Fruit fly (Drosophila melanogaster) whole organism, embryonic: ENCODE measurements around the gene CG33331.

ENCODE experiments used
- B-H1 ChIP-seq: fragments of 200-800 bp; sonication (Bioruptor generic); IDR thresholded peaks from 3 replicates; pipeline ENCODE4 v1.3.6; 2022; ENCODE audit warnings: missing biosample characterization, missing genetic modification characterization
- CG10274 ChIP-seq: fragments of 200-800 bp; sonication (Bioruptor generic); optimal IDR thresholded peaks from 3 replicates; lab custom pipeline; 2017; ENCODE audit warnings: missing biosample characterization, mild to moderate bottlenecking, missing genetic modification characterization
- CG10321 ChIP-seq: fragments of 200-800 bp; sonication (Bioruptor generic); IDR thresholded peaks from 2 replicates; pipeline ENCODE4 v1.3.6; 2022; ENCODE audit warnings: missing biosample characterization, missing genetic modification characterization
- CG10431 ChIP-seq: fragments of 200-800 bp; sonication (Bioruptor generic); optimal IDR thresholded peaks from 3 replicates; lab custom pipeline; 2018; ENCODE audit warnings: missing biosample characterization, mild to moderate bottlenecking, missing genetic modification characterization
- CG12071 ChIP-seq: fragments of 200-800 bp; sonication (Bioruptor generic); optimal IDR thresholded peaks from 3 replicates; lab custom pipeline; 2018; ENCODE audit warnings: missing biosample characterization, mild to moderate bottlenecking, missing genetic modification characterization
- CG12659 ChIP-seq: fragments of 200-800 bp; sonication (Bioruptor generic); optimal IDR thresholded peaks from 3 replicates; lab custom pipeline; 2017; ENCODE audit warnings: mild to moderate bottlenecking, missing biosample characterization, missing genetic modification reagents, missing genetic modification characterization
- CG12942 ChIP-seq: fragments of 200-800 bp; sonication (Bioruptor generic); optimal IDR thresholded peaks from 3 replicates; lab custom pipeline; 2016; ENCODE audit warnings: missing biosample characterization, missing genetic modification characterization
- CG32772 ChIP-seq: fragments of 200-800 bp; sonication (Bioruptor generic); IDR thresholded peaks from 2 replicates; pipeline ENCODE4 v1.3.6; 2022; ENCODE audit warnings: missing biosample characterization, missing genetic modification characterization
- CG4854 ChIP-seq: fragments of 200-800 bp; sonication (Bioruptor generic); optimal IDR thresholded peaks from 2 replicates; lab custom pipeline; 2016; ENCODE audit warnings: missing biosample characterization, missing genetic modification characterization, inconsistent platforms
- CG7786 ChIP-seq: fragments of 200-800 bp; sonication (Bioruptor generic); optimal IDR thresholded peaks from 2 replicates; lab custom pipeline; 2016; ENCODE audit warnings: missing biosample characterization, missing genetic modification characterization
- CG7987 ChIP-seq: fragments of 200-800 bp; sonication (Bioruptor generic); optimal IDR thresholded peaks from 2 replicates; lab custom pipeline; 2018; ENCODE audit warnings: missing biosample characterization, mild to moderate bottlenecking, missing genetic modification characterization, moderate library complexity
- CG8290 ChIP-seq, 3 experiments: fragments of 200-800 bp; sonication (Bioruptor generic); optimal IDR thresholded peaks; 2 replicates each; lab custom pipeline; 2016 to 2019; ENCODE audit warnings: missing biosample characterization in 3 of 3, missing genetic modification characterization in 3 of 3, mild to moderate bottlenecking in 2 of 3, moderate library complexity in 1 of 3
- CG9609 ChIP-seq: fragments of 200-800 bp; sonication (Bioruptor generic); optimal IDR thresholded peaks from 3 replicates; lab custom pipeline; 2016; ENCODE audit warnings: missing biosample characterization, missing genetic modification characterization
- ERR ChIP-seq: fragments of 200-800 bp; sonication (Bioruptor generic); optimal IDR thresholded peaks from 2 replicates; lab custom pipeline; 2016; ENCODE audit warnings: missing biosample characterization, missing genetic modification characterization
- Fer2 ChIP-seq: fragments of 200-800 bp; sonication (Bioruptor generic); optimal IDR thresholded peaks from 2 replicates; lab custom pipeline; 2018; ENCODE audit warnings: missing biosample characterization, mild to moderate bottlenecking, missing genetic modification characterization, moderate library complexity
- Fer3 ChIP-seq: fragments of 200-800 bp; sonication (Bioruptor generic); optimal IDR thresholded peaks from 2 replicates; lab custom pipeline; 2018; ENCODE audit warnings: missing biosample characterization, mild to moderate bottlenecking, missing genetic modification characterization, moderate library complexity
- HLH4C ChIP-seq: fragments of 200-800 bp; sonication (Bioruptor generic); IDR thresholded peaks from 3 replicates; pipeline ENCODE4 v1.3.6; 2022; ENCODE audit warnings: missing biosample characterization, missing genetic modification characterization; ENCODE audit not compliant: partially characterized antibody
- Hand ChIP-seq: fragments of 200-800 bp; sonication (Bioruptor generic); optimal IDR thresholded peaks from 2 replicates; lab custom pipeline; 2017; ENCODE audit warnings: mild to moderate bottlenecking, missing biosample characterization, missing genetic modification reagents, missing genetic modification characterization
- Hr78 ChIP-seq, 2 experiments: fragments of 200-800 bp in 1 of 2; fragments of >200 bp in 1 of 2; sonication (Bioruptor generic) in 1 of 2; optimal IDR thresholded peaks; 2 replicates each; lab custom pipeline; 2017 to 2019; ENCODE audit warnings: missing biosample characterization in 2 of 2, missing genetic modification characterization in 2 of 2, mild to moderate bottlenecking in 1 of 2, moderate library complexity in 1 of 2
- Meics ChIP-seq: fragments of 200-800 bp; sonication (Bioruptor generic); optimal IDR thresholded peaks from 2 replicates; lab custom pipeline; 2017; ENCODE audit warnings: missing biosample characterization, mild to moderate bottlenecking, missing genetic modification characterization
- NFAT ChIP-seq: fragments of 200-800 bp; sonication (Bioruptor generic); IDR thresholded peaks from 2 replicates; pipeline ENCODE4 v1.3.6; 2022; ENCODE audit warnings: missing biosample characterization, missing genetic modification characterization
- NK7.1 ChIP-seq: fragments of 200-800 bp; sonication (Bioruptor generic); optimal IDR thresholded peaks from 3 replicates; lab custom pipeline; 2016; ENCODE audit warnings: missing biosample characterization, missing genetic modification characterization
- Nf-YB ChIP-seq: fragments of 200-800 bp; sonication (Bioruptor generic); optimal IDR thresholded peaks from 3 replicates; lab custom pipeline; 2019; ENCODE audit warnings: missing biosample characterization, mild to moderate bottlenecking, missing genetic modification characterization, moderate library complexity
- Oli ChIP-seq: fragments of 200-800 bp; sonication (Bioruptor generic); optimal IDR thresholded peaks from 2 replicates; lab custom pipeline; 2018; ENCODE audit warnings: missing biosample characterization, mild to moderate bottlenecking, missing genetic modification characterization, moderate library complexity
- Opbp ChIP-seq: fragments of 200-800 bp; sonication (Bioruptor generic); IDR thresholded peaks from 3 replicates; pipeline ENCODE4 v1.3.6; 2022; ENCODE audit warnings: missing biosample characterization, missing genetic modification characterization; ENCODE audit not compliant: partially characterized antibody
- Sox100B ChIP-seq: fragments of 200-800 bp; sonication (Bioruptor generic); optimal IDR thresholded peaks from 3 replicates; lab custom pipeline; 2018; ENCODE audit warnings: missing biosample characterization, mild to moderate bottlenecking, missing genetic modification characterization
- Ssrp ChIP-seq: fragments of 200-800 bp; sonication (Bioruptor generic); optimal IDR thresholded peaks from 2 replicates; lab custom pipeline; 2018; ENCODE audit warnings: missing biosample characterization, mild to moderate bottlenecking, missing genetic modification characterization, moderate library complexity
- ac ChIP-seq: fragments of 200-800 bp; sonication (Bioruptor generic); optimal IDR thresholded peaks from 3 replicates; lab custom pipeline; 2017; ENCODE audit warnings: missing biosample characterization, mild to moderate bottlenecking, missing genetic modification characterization
- az2 ChIP-seq: fragments of 200-800 bp; sonication (Bioruptor generic); optimal IDR thresholded peaks from 3 replicates; lab custom pipeline; 2016; ENCODE audit warnings: missing biosample characterization, missing genetic modification characterization
- caup ChIP-seq: fragments of 200-800 bp; sonication (Bioruptor generic); optimal IDR thresholded peaks from 3 replicates; lab custom pipeline; 2017; ENCODE audit warnings: missing biosample characterization, mild to moderate bottlenecking, missing genetic modification characterization, moderate library complexity; ENCODE audit not compliant: severe bottlenecking
- cg ChIP-seq: fragments of 200-800 bp; sonication (Bioruptor generic); optimal IDR thresholded peaks from 3 replicates; lab custom pipeline; 2019; ENCODE audit warnings: missing biosample characterization, mild to moderate bottlenecking, missing genetic modification characterization, moderate library complexity
- danr ChIP-seq: fragments of 200-800 bp; sonication (Bioruptor generic); IDR thresholded peaks from 2 replicates; pipeline ENCODE4 v1.3.6; 2022; ENCODE audit warnings: missing biosample characterization, missing genetic modification characterization
- hkb ChIP-seq, 2 experiments: fragments of 200-800 bp in 1 of 2; fragments of >200 bp in 1 of 2; sonication (Bioruptor generic) in 1 of 2; IDR thresholded peaks in 1 of 2; optimal IDR thresholded peaks in 1 of 2; 2 replicates each; pipeline versions ENCODE4 v1.3.6 to Lab custom; 2017 to 2022; ENCODE audit warnings: missing biosample characterization in 1 of 2, missing genetic modification characterization in 1 of 2
- inv ChIP-seq: fragments of 200-800 bp; sonication (Bioruptor generic); IDR thresholded peaks from 2 replicates; pipeline ENCODE4 v1.3.6; 2022; ENCODE audit warnings: missing biosample characterization, missing genetic modification characterization; ENCODE audit not compliant: partially characterized antibody
- jumu ChIP-seq: fragments of 200-800 bp; sonication (Bioruptor generic); optimal IDR thresholded peaks from 3 replicates; lab custom pipeline; 2016; ENCODE audit warnings: missing biosample characterization, missing genetic modification characterization
- ken ChIP-seq: fragments of 200-800 bp; sonication (Bioruptor generic); IDR thresholded peaks from 3 replicates; pipeline ENCODE4 v1.3.6; 2022; ENCODE audit warnings: missing biosample characterization, missing genetic modification characterization
- lmd ChIP-seq: fragments of 200-800 bp; sonication (Bioruptor generic); IDR thresholded peaks from 2 replicates; pipeline ENCODE4 v1.3.6; 2022; ENCODE audit warnings: missing biosample characterization, missing genetic modification characterization
- ranshi ChIP-seq: fragments of 200-800 bp; sonication (Bioruptor generic); IDR thresholded peaks from 2 replicates; pipeline ENCODE4 v1.3.6; 2022; ENCODE audit warnings: missing biosample characterization, missing genetic modification characterization
- rib ChIP-seq: fragments of 200-800 bp; sonication (Bioruptor generic); IDR thresholded peaks from 2 replicates; pipeline ENCODE4 v1.3.6; 2022; ENCODE audit warnings: missing biosample characterization, missing genetic modification characterization
- sc ChIP-seq, 3 experiments: fragments of >200 bp in 2 of 3; fragments of 200-800 bp in 1 of 3; sonication (Bioruptor generic) in 1 of 3; optimal IDR thresholded peaks; 2 replicates in 2 of 3; 3 replicates in 1 of 3; lab custom pipeline; 2017; ENCODE audit warnings: mild to moderate bottlenecking in 1 of 3, missing biosample characterization in 1 of 3, missing genetic modification characterization in 1 of 3, missing genetic modification reagents in 1 of 3
- schlank ChIP-seq: fragments of 200-800 bp; sonication (Bioruptor generic); optimal IDR thresholded peaks from 2 replicates; lab custom pipeline; 2018; ENCODE audit warnings: missing biosample characterization, mild to moderate bottlenecking, missing genetic modification characterization
- slp2 ChIP-seq: fragments of 200-800 bp; sonication (Bioruptor generic); optimal IDR thresholded peaks from 2 replicates; lab custom pipeline; 2016; ENCODE audit warnings: missing biosample characterization, missing genetic modification characterization
- sob ChIP-seq: fragments of 200-800 bp; sonication (Bioruptor generic); IDR thresholded peaks from 2 replicates; pipeline ENCODE4 v1.3.6; 2022; ENCODE audit warnings: missing biosample characterization, missing genetic modification characterization
- ssp ChIP-seq: fragments of 200-800 bp; sonication (Bioruptor generic); IDR thresholded peaks from 2 replicates; pipeline ENCODE4 v1.3.6; 2022; ENCODE audit warnings: missing biosample characterization, missing genetic modification characterization
- tin ChIP-seq: fragments of 200-800 bp; sonication (Bioruptor generic); optimal IDR thresholded peaks from 3 replicates; lab custom pipeline; 2016; ENCODE audit warnings: missing biosample characterization, missing genetic modification characterization
- tx ChIP-seq: fragments of 200-800 bp; sonication (Bioruptor generic); optimal IDR thresholded peaks from 2 replicates; lab custom pipeline; 2016; ENCODE audit warnings: missing biosample characterization, missing genetic modification characterization
- wek ChIP-seq: fragments of 200-800 bp; sonication (Bioruptor generic); optimal IDR thresholded peaks from 3 replicates; lab custom pipeline; 2018; ENCODE audit warnings: missing biosample characterization, mild to moderate bottlenecking, missing genetic modification characterization, moderate library complexity

CG33331 gene

DNA sequence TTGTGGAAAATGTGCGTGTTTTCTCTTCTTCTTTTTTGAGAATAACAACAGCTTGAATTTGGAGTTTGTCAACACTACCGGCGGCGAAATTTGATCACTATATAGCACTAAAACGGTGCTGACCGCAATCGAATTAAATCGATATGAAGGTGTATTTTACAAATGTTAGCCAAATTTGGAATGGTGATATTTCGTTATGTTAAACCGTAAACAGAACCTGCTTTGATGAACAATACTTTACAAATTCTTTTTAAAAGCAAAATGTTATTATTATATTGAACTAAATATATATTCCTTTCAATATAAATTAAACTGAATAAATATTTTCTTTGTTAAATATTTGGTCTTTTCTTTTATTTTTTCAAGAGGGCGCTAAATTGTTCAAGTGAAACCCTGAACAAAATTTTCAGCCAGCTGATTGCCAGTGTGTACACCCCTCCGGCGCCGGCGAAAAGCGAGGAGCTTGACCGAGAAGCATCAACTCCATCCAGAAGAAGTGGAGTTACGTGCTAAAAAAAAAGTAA lies at the start of gene CG33331, which contains the start of the genes Rrp6 and CG33332 (continued):
- TF ChIP-seq NFAT (GFP tag; lab: Robert Waterston, UW) (peak; percentile 62), CG12942 (GFP tag; lab: Kevin White, UChicago) (peak; percentile 63), CG4854 (peak; percentile 31), B-H1 (no peak), CG10321 (GFP tag; lab: Robert Waterston, UW) (no peak), Sox100B (no peak), lmd (GFP tag; lab: Robert Waterston, UW) (peak; percentile 56; the same call in 1 of the 2 replicates), wek (GFP tag; lab: Kevin White, UChicago) (no peak), Ssrp (tag; lab: Kevin White, UChicago) (peak; percentile 68), jumu (GFP tag; lab: Kevin White, UChicago) (peak; percentile 47), Oli (peak; percentile 45), CG7987 (GFP tag; lab: Kevin White, UChicago) (peak; percentile 57), sob (GFP tag; lab: Robert Waterston, UW) (peak; percentile 80), CG10274 (GFP tag; lab: Kevin White, UChicago) (no peak), CG7786 (peak; percentile 65), CG12659 (GFP tag; lab: Kevin White, UChicago) (peak; percentile 90), Nf-YB (peak; percentile 15), inv (GFP tag; lab: Robert Waterston, UW) (no peak), cg (GFP tag; lab: Kevin White, UChicago) (peak; percentile 33), CG9609 (GFP tag; lab: Kevin White, UChicago) (peak; percentile 60), caup (peak; percentile 71), NK7.1 (GFP tag; lab: Kevin White, UChicago) (no peak), ERR (GFP tag; lab: Kevin White, UChicago) (peak; percentile 15), Fer3 (peak; percentile 69), tin (GFP tag; lab: Kevin White, UChicago) (peak; percentile 77), rib (GFP tag; lab: Robert Waterston, UW) (peak; percentile 10; the same call in 1 of the 2 replicates), az2 (GFP tag; lab: Kevin White, UChicago) (peak; percentile 60), sc (optimal IDR thresholded peaks at IDR 0.05; lab: Kevin White, UChicago) (no peak), sc (GFP tag; optimal IDR thresholded peaks at IDR 0.05; lab: Kevin White, UChicago) (peak; percentile 33), CG32772 (GFP tag; lab: Robert Waterston, UW) (peak; percentile 47), danr (GFP tag; lab: Robert Waterston, UW) (no peak), ac (GFP tag; lab: Kevin White, UChicago) (no peak), Hr78 (GFP tag; optimal IDR thresholded peaks at IDR 0.05; lab: Kevin White, UChicago) (no peak), schlank (tag; lab: Kevin White, UChicago) (peak; percentile 47), Fer2 (tag; lab: Kevin White, UChicago) (peak; percentile 76), ken (GFP tag; lab: Robert Waterston, UW) (peak; percentile 55; the same call in 1 of the 3 replicates), ranshi (GFP tag; lab: Robert Waterston, UW) (peak; percentile 43; the same call in 1 of the 2 replicates), Opbp (peak; percentile 70; the same call in 2 of the 3 replicates), HLH4C (GFP tag; lab: Robert Waterston, UW) (peak; percentile 31; the same call in 2 of the 3 replicates), CG8290 (GFP tag; optimal IDR thresholded peaks at IDR 0.05; lab: Kevin White, UChicago) (peak; percentile 35), CG8290 (tag; optimal IDR thresholded peaks at IDR 0.05; lab: Kevin White, UChicago) (no peak), CG12071 (GFP tag; lab: Kevin White, UChicago) (peak; percentile 33), Meics (peak; percentile 74), CG10431 (peak; percentile 39), hkb (optimal IDR thresholded peaks at IDR 0.05; lab: Kevin White, UChicago) (no peak), hkb (GFP tag; IDR thresholded peaks at IDR 0.05; lab: Robert Waterston, UW) (0 out of 2 replicates have a peak, but pooled peaks have one; percentile 35), ssp (GFP tag; lab: Robert Waterston, UW) (no peak; the same call in 1 of the 2 replicates), tx (GFP tag; lab: Kevin White, UChicago) (peak; percentile 64), slp2 (GFP tag; lab: Kevin White, UChicago) (no peak), Hand (GFP tag; lab: Kevin White, UChicago) (peak; percentile 37)
